Worm (Caenorhabditis elegans) whole organism, L4 larva: ENCODE results near the gene Y6G8.14.
A peak's percentile ranks its signal among the peaks of the same experiment; 100 is the strongest.

Experiments
- T20F7.1 ChIP-seq: fragments of 200-800 bp; sonication (Bioruptor generic); optimal IDR thresholded peaks from 2 replicates; lab custom pipeline; 2018; ENCODE audit warnings: mild to moderate bottlenecking, missing genetic modification characterization, missing compliant biosample characterization
- Y105C5A.15 ChIP-seq: fragments of 200-800 bp; sonication (Bioruptor generic); IDR thresholded peaks from 2 replicates; pipeline ENCODE4 v1.3.6; 2022; ENCODE audit warnings: missing genetic modification characterization, missing compliant biosample characterization
- aha-1 ChIP-seq: fragments of 150-350 bp; peaks from one replicate; lab custom pipeline; 2014; ENCODE audit warnings: missing biosample characterization, missing genetic modification characterization
- attf-4 ChIP-seq: sonication (generic microtip); optimal IDR thresholded peaks from 3 replicates; lab custom pipeline; 2017; ENCODE audit warnings: missing biosample characterization, missing genetic modification characterization
- ceh-62 ChIP-seq: sonication (generic microtip); optimal IDR thresholded peaks from 2 replicates; lab custom pipeline; 2017; ENCODE audit warnings: missing biosample characterization, missing genetic modification characterization
- ces-1 ChIP-seq: fragments of 150-350 bp; sonication (generic microtip); optimal IDR thresholded peaks from 4 replicates; lab custom pipeline; 2014; ENCODE audit warnings: missing biosample characterization, missing genetic modification reagents, missing genetic modification characterization
- cey-2 ChIP-seq: sonication (generic microtip); optimal IDR thresholded peaks from 3 replicates; lab custom pipeline; 2017; ENCODE audit warnings: missing genetic modification characterization, mild to moderate bottlenecking, missing compliant biosample characterization, antibody characterized with exemption, borderline replicate concordance; ENCODE audit not compliant: insufficient read depth
- daf-16 ChIP-seq, 3 experiments: sonication (generic microtip); optimal IDR thresholded peaks; 2 replicates each; lab custom pipeline; 2016 to 2017; ENCODE audit warnings: missing genetic modification characterization in 3 of 3, missing genetic modification reagents in 3 of 3, mild to moderate bottlenecking in 2 of 3, missing compliant biosample characterization in 2 of 3, missing biosample characterization in 1 of 3, moderate library complexity in 1 of 3
- daf-19 ChIP-seq: fragments of 200-800 bp; sonication (Bioruptor generic); conservative IDR thresholded peaks from 2 replicates; pipeline ENCODE4 v1.3.6; 2022; ENCODE audit warnings: missing genetic modification characterization, missing compliant biosample characterization
- daf-8 ChIP-seq: fragments of 200-800 bp; sonication (Bioruptor generic); IDR thresholded peaks from 2 replicates; pipeline ENCODE4 v1.3.6; 2022; ENCODE audit warnings: missing genetic modification characterization, missing compliant biosample characterization
- dmd-6 ChIP-seq: fragments of 200-800 bp; sonication (Bioruptor generic); IDR thresholded peaks from 2 replicates; pipeline ENCODE4 v1.3.6; 2022; ENCODE audit warnings: missing genetic modification reagents, missing genetic modification characterization, missing compliant biosample characterization
- dpl-1 ChIP-seq: fragments of 150-350 bp; optimal IDR thresholded peaks from 2 replicates; lab custom pipeline; 2014; ENCODE audit warnings: missing biosample characterization, missing genetic modification reagents, missing genetic modification characterization
- dve-1 ChIP-seq: sonication (generic microtip); optimal IDR thresholded peaks from 2 replicates; lab custom pipeline; 2017; ENCODE audit warnings: antibody characterized with exemption, mild to moderate bottlenecking, missing genetic modification characterization, missing compliant biosample characterization; ENCODE audit not compliant: insufficient read depth
- fos-1 ChIP-seq: fragments of 150-350 bp; optimal IDR thresholded peaks from 2 replicates; lab custom pipeline; 2014; ENCODE audit warnings: missing biosample characterization, missing genetic modification characterization
- hif-1 ChIP-seq, 2 experiments: sonication (generic microtip); optimal IDR thresholded peaks; 2 replicates each; lab custom pipeline; 2016 to 2017; ENCODE audit warnings: missing compliant biosample characterization in 2 of 2, missing genetic modification characterization in 2 of 2, missing genetic modification reagents in 2 of 2, missing genotype in 2 of 2, mild to moderate bottlenecking in 1 of 2
- hlh-11 ChIP-seq: fragments of 200-800 bp; sonication (Bioruptor generic); optimal IDR thresholded peaks from 2 replicates; lab custom pipeline; 2018; ENCODE audit warnings: mild to moderate bottlenecking, missing genetic modification characterization, missing compliant biosample characterization
- jun-1 ChIP-seq: fragments of 150-350 bp; optimal IDR thresholded peaks from 2 replicates; lab custom pipeline; 2014; ENCODE audit warnings: missing biosample characterization, missing genetic modification reagents, missing genetic modification characterization
- lim-7 ChIP-seq: fragments of 200-800 bp; sonication (Bioruptor generic); IDR thresholded peaks from 2 replicates; pipeline ENCODE4 v1.3.6; 2022; ENCODE audit warnings: missing genetic modification characterization, missing compliant biosample characterization
- lin-1 ChIP-seq: fragments of 200-800 bp; sonication (Bioruptor generic); IDR thresholded peaks from 2 replicates; pipeline ENCODE4 v1.3.6; 2022; ENCODE audit warnings: missing genetic modification reagents, missing genetic modification characterization, missing compliant biosample characterization
- lin-39 ChIP-seq: fragments of 150-350 bp; optimal IDR thresholded peaks from 2 replicates; lab custom pipeline; 2014; ENCODE audit warnings: missing biosample characterization, missing genetic modification reagents, missing genetic modification characterization
- mdl-1 ChIP-seq, 2 experiments: fragments of 150-350 bp in 1 of 2; sonication (generic microtip) in 1 of 2; optimal IDR thresholded peaks; 2 replicates each; lab custom pipeline; 2014 to 2017; ENCODE audit warnings: missing biosample characterization in 2 of 2, missing genetic modification characterization in 2 of 2
- mep-1 ChIP-seq: fragments of 150-350 bp; sonication (generic microtip); optimal IDR thresholded peaks from 3 replicates; lab custom pipeline; 2014; ENCODE audit warnings: missing biosample characterization, missing genetic modification characterization
- mxl-2 ChIP-seq: fragments of 200-800 bp; sonication (Bioruptor generic); conservative IDR thresholded peaks from 2 replicates; pipeline ENCODE4 v1.3.6; 2022; ENCODE audit warnings: missing genetic modification reagents, missing genetic modification characterization, missing compliant biosample characterization
- mxl-3 ChIP-seq: fragments of 200-800 bp; sonication (Bioruptor generic); optimal IDR thresholded peaks from 2 replicates; lab custom pipeline; 2018; ENCODE audit warnings: mild to moderate bottlenecking, missing genetic modification characterization, missing compliant biosample characterization
- nhr-10 ChIP-seq: fragments of 150-350 bp; optimal IDR thresholded peaks from 2 replicates; lab custom pipeline; 2014; ENCODE audit warnings: missing biosample characterization, missing genetic modification characterization
- nhr-102 ChIP-seq: sonication (generic microtip); optimal IDR thresholded peaks from 2 replicates; lab custom pipeline; 2016; ENCODE audit warnings: mild to moderate bottlenecking, missing genetic modification characterization, moderate library complexity, missing compliant biosample characterization
- nhr-25 ChIP-seq: sonication (generic microtip); optimal IDR thresholded peaks from 2 replicates; lab custom pipeline; 2017; ENCODE audit warnings: missing genetic modification characterization, mild to moderate bottlenecking, missing compliant biosample characterization, antibody characterized with exemption, moderate library complexity, borderline replicate concordance; ENCODE audit not compliant: insufficient read depth
- nhr-28 ChIP-seq: fragments of 150-350 bp; optimal IDR thresholded peaks from 2 replicates; lab custom pipeline; 2014; ENCODE audit warnings: missing biosample characterization, missing genetic modification characterization
- nhr-41 ChIP-seq: fragments of 200-800 bp; sonication (Bioruptor generic); IDR thresholded peaks from 2 replicates; pipeline ENCODE4 v1.3.6; 2022; ENCODE audit warnings: missing genetic modification reagents, missing genetic modification characterization, missing compliant biosample characterization
- nhr-42 ChIP-seq: fragments of 200-800 bp; sonication (Bioruptor generic); IDR thresholded peaks from 2 replicates; pipeline ENCODE4 v1.3.6; 2022; ENCODE audit warnings: missing genetic modification characterization, missing compliant biosample characterization
- nhr-48 ChIP-seq: sonication (generic microtip); optimal IDR thresholded peaks from 2 replicates; lab custom pipeline; 2016; ENCODE audit warnings: mild to moderate bottlenecking, missing genetic modification characterization, missing compliant biosample characterization
- nhr-77 ChIP-seq: fragments of 150-350 bp; optimal IDR thresholded peaks from 2 replicates; lab custom pipeline; 2014; ENCODE audit warnings: missing biosample characterization, missing genetic modification characterization
- php-3 ChIP-seq: fragments of 200-800 bp; sonication (Bioruptor generic); IDR thresholded peaks from 2 replicates; pipeline ENCODE4 v1.3.6; 2022; ENCODE audit warnings: missing genetic modification reagents, missing genetic modification characterization, missing compliant biosample characterization
- pqm-1 ChIP-seq: sonication (generic microtip); optimal IDR thresholded peaks from 2 replicates; lab custom pipeline; 2017; ENCODE audit warnings: missing biosample characterization, missing genetic modification characterization
- sdz-12 ChIP-seq: fragments of 200-800 bp; sonication (Bioruptor generic); optimal IDR thresholded peaks from 2 replicates; lab custom pipeline; 2018; ENCODE audit warnings: mild to moderate bottlenecking, missing genetic modification characterization, missing compliant biosample characterization
- set-16 ChIP-seq: fragments of 200-800 bp; sonication (Bioruptor generic); IDR thresholded peaks from 2 replicates; pipeline ENCODE4 v1.3.6; 2022; ENCODE audit warnings: missing genetic modification reagents, missing genetic modification characterization, missing compliant biosample characterization
- skn-1 ChIP-seq: fragments of 150-350 bp; optimal IDR thresholded peaks from 2 replicates; lab custom pipeline; 2014; ENCODE audit warnings: missing biosample characterization, missing genetic modification characterization
- snpc-4 ChIP-seq: fragments of 150-350 bp; optimal IDR thresholded peaks from 2 replicates; lab custom pipeline; 2014; ENCODE audit warnings: missing biosample characterization, missing genetic modification characterization
- tra-1 ChIP-seq: fragments of 200-800 bp; sonication (Bioruptor generic); IDR thresholded peaks from 2 replicates; pipeline ENCODE4 v1.3.6; 2022; ENCODE audit warnings: missing genetic modification reagents, missing genetic modification characterization, missing compliant biosample characterization
- unc-39 ChIP-seq: sonication (generic microtip); optimal IDR thresholded peaks from 2 replicates; lab custom pipeline; 2017; ENCODE audit warnings: missing biosample characterization, missing genetic modification characterization
- unc-62 ChIP-seq, 3 experiments: fragments of 150-350 bp in 1 of 3; sonication (generic microtip); optimal IDR thresholded peaks in 2 of 3; peaks in 1 of 3; 1 replicate in 1 of 3; 2 replicates in 2 of 3; lab custom pipeline; 2014 to 2017; ENCODE audit warnings: missing biosample characterization in 3 of 3, missing genetic modification characterization in 3 of 3, missing genetic modification reagents in 3 of 3, missing genotype in 1 of 3
- vab-7 ChIP-seq: fragments of 200-800 bp; sonication (Bioruptor generic); IDR thresholded peaks from 2 replicates; pipeline ENCODE4 v1.3.6; 2022; ENCODE audit warnings: missing genetic modification reagents, missing genetic modification characterization, missing compliant biosample characterization

The Y6G8.14 gene

DNA sequence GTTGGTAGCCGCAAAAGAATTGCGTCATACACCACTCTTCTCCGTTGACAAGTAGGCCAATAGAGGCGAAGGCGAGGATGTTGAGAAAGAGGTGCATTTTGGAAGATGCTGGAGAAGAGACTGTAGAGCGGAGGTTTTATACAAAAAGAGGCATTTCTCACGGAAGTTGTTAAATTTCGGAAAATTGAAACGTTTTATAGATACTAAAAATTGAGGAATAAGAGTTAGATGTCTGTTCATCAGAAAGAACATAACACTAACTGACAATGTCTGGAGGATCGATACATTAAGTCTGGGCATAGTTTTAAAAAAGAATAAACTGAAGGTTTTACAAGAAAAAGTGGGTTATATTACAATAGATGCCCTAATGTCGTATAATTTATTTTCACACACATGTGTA, at the start of gene Y6G8.14:
Y6G8.14 (minus strand) TSS at position 101 of the 400 bp plus-strand sequence.
- TF ChIP-seq unc-39 (tag; lab: Kevin White, UChicago): no peak
- TF ChIP-seq mdl-1 (tag; optimal IDR thresholded peaks at IDR 0.05; lab: Kevin White, UChicago): no peak
- TF ChIP-seq dpl-1 (GFP tag; lab: Kevin White, UChicago): no peak
- no peak for TF ChIP-seq ces-1 (GFP tag; lab: Kevin White, UChicago)
- no peak for TF ChIP-seq nhr-10 (tag; lab: Kevin White, UChicago)
- no peak for TF ChIP-seq attf-4 (tag; lab: Kevin White, UChicago)
- TF ChIP-seq fos-1 (tag; lab: Kevin White, UChicago): no peak
- TF ChIP-seq skn-1: no peak
- TF ChIP-seq hif-1 (tag; optimal IDR thresholded peaks at IDR 0.05; lab: Kevin White, UChicago): no peak
- no peak for TF ChIP-seq nhr-77 (tag; lab: Kevin White, UChicago)
- no peak for TF ChIP-seq nhr-41 (GFP tag; lab: Robert Waterston, UW)
- no peak for TF ChIP-seq vab-7
- no peak for TF ChIP-seq snpc-4

DNA sequence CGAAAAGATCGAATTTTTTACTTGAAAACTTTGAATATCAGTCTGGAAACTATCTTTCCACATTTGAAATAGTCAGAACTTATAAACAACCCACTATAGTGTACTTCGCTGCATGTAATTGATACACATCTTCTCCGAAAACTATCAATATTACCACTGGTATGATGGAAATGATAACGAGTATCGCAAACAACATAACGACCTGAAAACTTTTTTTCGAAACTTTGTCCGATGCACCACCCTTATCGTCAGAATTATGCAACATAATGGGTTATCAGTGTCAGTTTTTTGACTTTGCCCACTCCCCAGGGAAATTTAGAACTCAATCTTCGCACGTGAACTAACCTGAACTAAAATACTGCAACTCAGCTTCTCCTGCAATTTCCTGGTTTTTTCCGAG, 48.1 kb upstream of the Y6G8.14 start:
- no peak for TF ChIP-seq set-16 (GFP tag; lab: Robert Waterston, UW)
- TF ChIP-seq attf-4 (tag; lab: Kevin White, UChicago): no peak
- TF ChIP-seq nhr-28 (tag; lab: Kevin White, UChicago): peak; percentile 58
- TF ChIP-seq tra-1 (GFP tag; lab: Robert Waterston, UW): 0 out of 2 replicates have a peak, but pooled peaks have one; percentile 34
- TF ChIP-seq hlh-11 (tag; lab: Kevin White, UChicago): peak; percentile 57
- TF ChIP-seq daf-16 (GFP tag; optimal IDR thresholded peaks at IDR 0.05; lab: Kevin White, UChicago): no peak
- TF ChIP-seq daf-16 (tag; optimal IDR thresholded peaks at IDR 0.05; lab: Kevin White, UChicago): peak; percentile 92
- TF ChIP-seq php-3 (GFP tag; lab: Robert Waterston, UW): peak; percentile 65; the same call in 1 of the 2 replicates
- peak; percentile 86 for TF ChIP-seq dmd-6 (GFP tag; lab: Robert Waterston, UW)
- TF ChIP-seq pqm-1 (tag; lab: Kevin White, UChicago): peak; percentile 82
- TF ChIP-seq aha-1 (tag; lab: Kevin White, UChicago): peak; percentile 40
- TF ChIP-seq ceh-62 (tag; lab: Kevin White, UChicago): no peak

DNA sequence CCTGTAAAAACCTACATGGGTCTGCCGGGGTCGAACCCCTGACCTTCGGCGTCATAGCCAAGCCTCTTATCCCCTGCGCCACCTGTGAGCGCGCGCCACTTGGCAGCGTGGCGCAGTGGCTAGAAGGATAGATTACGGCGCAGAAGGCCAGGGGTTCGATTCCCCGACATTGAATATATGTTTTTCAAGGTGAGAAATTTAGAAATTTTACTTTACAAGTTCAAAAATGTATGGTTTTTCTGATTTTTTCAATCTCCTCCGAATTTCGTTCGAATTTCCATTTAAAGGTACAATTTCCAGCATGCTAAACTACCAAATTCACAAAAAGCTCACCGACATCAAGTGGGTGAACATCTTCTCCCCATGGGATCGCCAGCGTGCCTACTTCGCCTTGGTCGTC, 45.9 kb upstream of the Y6G8.14 start, which contains the start of gene dgat-2:
dgat-2 (plus strand) TSS at position 301 of the 400 bp plus-strand sequence.
- TF ChIP-seq set-16 (GFP tag; lab: Robert Waterston, UW): peak; percentile 66
- TF ChIP-seq T20F7.1 (GFP tag; lab: Kevin White, UChicago): no peak
- peak; percentile 19 for TF ChIP-seq aha-1 (tag; lab: Kevin White, UChicago)

DNA sequence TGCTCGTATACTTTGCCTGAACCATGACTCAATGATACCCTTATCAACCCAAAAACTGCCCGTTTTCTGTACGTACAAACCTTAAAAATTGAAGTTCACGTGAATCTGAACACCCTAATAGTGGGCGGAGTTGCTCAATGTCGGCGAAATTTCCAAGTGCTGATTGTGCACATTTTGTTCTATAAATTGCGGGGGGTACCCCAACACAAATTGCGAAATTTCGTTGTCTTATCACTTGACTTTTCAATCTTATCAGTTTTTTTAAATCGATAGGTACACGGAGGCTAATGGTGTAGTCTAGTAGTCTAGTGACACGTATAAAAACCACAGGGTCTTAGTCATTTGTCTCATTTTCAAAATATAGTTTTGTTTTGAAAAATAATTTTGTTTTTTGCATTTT, 45.1 kb upstream of the Y6G8.14 start, which contains the start of gene fbxa-108:
fbxa-108 (minus strand) TSS at position 158 of the 400 bp plus-strand sequence.
- TF ChIP-seq nhr-102 (peak; percentile 78), mxl-2 (peak; percentile 87), nhr-25 (tag; lab: Kevin White, UChicago) (no peak), attf-4 (tag; lab: Kevin White, UChicago) (no peak), hif-1 (tag; optimal IDR thresholded peaks at IDR 0.05; lab: Kevin White, UChicago) (peak; percentile 7 to 45), daf-16 (GFP tag; optimal IDR thresholded peaks at IDR 0.05; lab: Kevin White, UChicago) (peak in 1 of 2 experiments; percentile 64), daf-16 (tag; optimal IDR thresholded peaks at IDR 0.05; lab: Kevin White, UChicago) (peak; percentile 96), nhr-48 (tag; lab: Kevin White, UChicago) (peak; percentile 91), nhr-42 (GFP tag; lab: Robert Waterston, UW) (no peak), dve-1 (tag; lab: Kevin White, UChicago) (peak; percentile 93), lin-39 (no peak), mxl-3 (GFP tag; lab: Kevin White, UChicago) (peak; percentile 21), Y105C5A.15 (GFP tag; lab: Robert Waterston, UW) (no peak), mdl-1 (tag; optimal IDR thresholded peaks at IDR 0.05; lab: Kevin White, UChicago) (peak in 1 of 2 experiments; percentile 32), skn-1 (no peak), hlh-11 (tag; lab: Kevin White, UChicago) (peak; percentile 89), lin-1 (peak; percentile 75), php-3 (GFP tag; lab: Robert Waterston, UW) (peak; percentile 85), daf-8 (GFP tag; lab: Robert Waterston, UW) (no peak), daf-19 (no peak), unc-62 (GFP tag; optimal IDR thresholded peaks at IDR 0.05 in 1 of 2; lab: Kevin White, UChicago) (no peak), unc-62 (tag; optimal IDR thresholded peaks at IDR 0.05; lab: Kevin White, UChicago) (no peak), cey-2 (tag; lab: Kevin White, UChicago) (peak; percentile 40), lim-7 (GFP tag; lab: Robert Waterston, UW) (no peak), mep-1 (tag; lab: Kevin White, UChicago) (peak; percentile 56), sdz-12 (no peak), jun-1 (tag; lab: Kevin White, UChicago) (peak; percentile 47), nhr-77 (tag; lab: Kevin White, UChicago) (peak; percentile 90)
